Fruit fly (Drosophila melanogaster) Kc167 (cell line): ENCODE data around the gene CG32107.

Source experiments
- Sin3A ChIP-seq: fragments of >200 bp; optimal IDR thresholded peaks from 2 replicates; lab custom pipeline; 2018; ENCODE audit warnings: missing external identifiers
- h ChIP-seq: fragments of >200 bp; optimal IDR thresholded peaks from 3 replicates; lab custom pipeline; 2018; ENCODE audit warnings: missing external identifiers
- psq ChIP-seq: fragments of >200 bp; optimal IDR thresholded peaks from 2 replicates; lab custom pipeline; 2017; ENCODE audit warnings: missing external identifiers
- ttk ChIP-seq: sonication (Bioruptor generic); optimal IDR thresholded peaks from 2 replicates; lab custom pipeline; 2017; ENCODE audit warnings: missing external identifiers

DNA sequence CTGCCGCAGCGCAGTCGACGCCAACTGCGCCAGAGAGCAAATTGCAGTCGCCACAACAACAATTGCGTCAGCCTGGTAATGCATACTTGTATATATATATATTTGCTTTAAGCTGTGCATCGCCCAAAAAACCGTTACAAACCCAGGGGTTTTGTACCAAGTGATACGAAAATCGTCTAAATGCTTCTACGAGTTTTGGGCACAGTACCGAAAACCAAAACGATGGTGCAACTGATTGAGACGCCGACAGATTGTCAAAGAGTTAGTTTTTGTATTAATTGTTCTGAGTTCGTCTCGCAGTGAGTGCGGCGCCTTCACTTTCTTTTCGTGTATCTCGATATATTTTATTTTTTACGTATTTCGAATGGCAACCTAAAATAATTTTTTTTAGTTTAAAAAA, 46.3 kb downstream of the CG32107 start:
- TF ChIP-seq h (lab: Kevin White, UChicago): no peak
- no peak for TF ChIP-seq ttk (lab: Kevin White, UChicago)
- TF ChIP-seq psq (lab: Kevin White, UChicago): no peak
- TF ChIP-seq Sin3A (lab: Kevin White, UChicago): no peak
